Fruit fly (Drosophila melanogaster): Measurements from ENCODE around the gene CanB.

DNA sequence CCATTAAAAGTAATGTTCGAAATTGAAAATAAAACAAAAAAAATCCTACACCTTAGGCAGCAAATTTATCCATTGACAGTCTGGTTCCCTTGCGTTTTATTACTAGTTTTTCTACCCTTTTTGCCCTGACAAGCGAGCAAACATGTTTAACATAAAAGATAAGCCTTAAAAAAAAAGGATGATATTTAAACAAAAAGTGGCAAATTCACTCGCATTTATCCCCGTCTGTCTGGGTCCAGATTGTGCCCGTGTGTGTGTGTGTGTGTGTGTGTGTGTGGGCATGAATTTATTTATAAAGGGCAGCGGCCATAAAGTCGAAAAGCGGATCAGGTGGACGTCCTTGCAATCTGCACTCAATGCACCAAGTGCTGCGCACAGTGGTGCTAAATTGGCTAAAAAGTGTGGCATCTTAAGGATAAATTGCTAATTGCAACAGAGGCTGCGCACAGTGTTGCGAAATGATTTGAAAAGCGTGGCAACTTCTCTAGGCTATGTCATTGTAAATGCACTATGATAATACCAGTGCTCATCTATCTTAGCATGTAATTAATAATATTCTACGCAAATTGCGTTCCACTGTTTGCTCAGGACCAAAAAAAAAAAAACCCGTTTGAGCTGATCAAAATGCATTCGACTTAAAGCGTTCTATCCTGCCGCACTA is 31.5 kb upstream of the CanB start:
- peak; percentile 21 for TF ChIP-seq CG11902 (GFP tag; optimal IDR thresholded peaks at IDR 0.05)
- TF ChIP-seq Gug (GFP tag; IDR thresholded peaks at IDR 0.05): no peak
- TF ChIP-seq CG6854 (GFP tag; optimal IDR thresholded peaks at IDR 0.05): no peak
- TF ChIP-seq fd85E (GFP tag; optimal IDR thresholded peaks at IDR 0.05): no peak
- peak; percentile 52 for TF ChIP-seq CG8632 (GFP tag; optimal IDR thresholded peaks at IDR 0.05)
- TF ChIP-seq pdm3 (GFP tag; optimal IDR thresholded peaks at IDR 0.05): peak; percentile 53
- peak; percentile 65 for TF ChIP-seq CG3032 (tag; optimal IDR thresholded peaks at IDR 0.05)
